Worm (Caenorhabditis elegans) whole organism, L1 larva: ENCODE results near the gene ech-9.
A peak's percentile ranks its signal among the peaks of the same experiment; 100 is the strongest.

Source experiments
- C16A3.4 ChIP-seq: fragments of 150-350 bp; optimal IDR thresholded peaks from 2 replicates; lab custom pipeline; 2014; ENCODE audit warnings: missing biosample characterization, missing genetic modification characterization
- C34B4.2 ChIP-seq: sonication (generic microtip); optimal IDR thresholded peaks from 2 replicates; lab custom pipeline; 2017; ENCODE audit warnings: mild to moderate bottlenecking, missing genetic modification characterization, missing compliant biosample characterization
- aha-1 ChIP-seq: fragments of 150-350 bp; optimal IDR thresholded peaks from 2 replicates; lab custom pipeline; 2014; ENCODE audit warnings: missing biosample characterization, missing genetic modification characterization
- ama-1 ChIP-seq: fragments of 150-350 bp; optimal IDR thresholded peaks from 2 replicates; lab custom pipeline; 2014
- ceh-63 ChIP-seq: fragments of 200-800 bp; sonication (Bioruptor generic); optimal IDR thresholded peaks from 2 replicates; lab custom pipeline; 2018; ENCODE audit warnings: mild to moderate bottlenecking, missing genetic modification characterization, missing compliant biosample characterization
- ceh-8 ChIP-seq: fragments of 200-800 bp; sonication (Bioruptor generic); optimal IDR thresholded peaks from 2 replicates; lab custom pipeline; 2018; ENCODE audit warnings: mild to moderate bottlenecking, missing genetic modification characterization, moderate library complexity, missing compliant biosample characterization
- ceh-82 ChIP-seq, 3 experiments: fragments of 150-350 bp in 1 of 3; sonication (generic microtip) in 2 of 3; optimal IDR thresholded peaks; 2 replicates each; lab custom pipeline; 2014 to 2017; ENCODE audit warnings: missing biosample characterization in 3 of 3, missing genetic modification characterization in 3 of 3
- ceh-88 ChIP-seq: fragments of 200-800 bp; sonication (Bioruptor generic); IDR thresholded peaks from 2 replicates; pipeline ENCODE4 v1.3.6; 2022; ENCODE audit warnings: missing genetic modification characterization, missing compliant biosample characterization
- ceh-90 ChIP-seq: sonication (generic microtip); optimal IDR thresholded peaks from 2 replicates; lab custom pipeline; 2016; ENCODE audit warnings: missing genetic modification characterization, missing compliant biosample characterization
- dpl-1 ChIP-seq, 3 experiments: fragments of 150-350 bp in 2 of 3; sonication (generic microtip) in 1 of 3; optimal IDR thresholded peaks; 2 replicates each; lab custom pipeline; 2014 to 2017; ENCODE audit warnings: missing biosample characterization in 3 of 3, missing genetic modification characterization in 3 of 3, missing genetic modification reagents in 3 of 3
- efl-1 ChIP-seq, 4 experiments: fragments of 150-350 bp; optimal IDR thresholded peaks in 3 of 4; peaks in 1 of 4; 1 replicate in 1 of 4; 2 replicates in 3 of 4; lab custom pipeline; 2014; ENCODE audit warnings: missing biosample characterization in 2 of 4, missing genetic modification characterization in 2 of 4, missing genetic modification reagents in 2 of 4
- irx-1 ChIP-seq: sonication (generic microtip); optimal IDR thresholded peaks from 2 replicates; lab custom pipeline; 2016; ENCODE audit warnings: missing genetic modification characterization, missing compliant biosample characterization
- jun-1 ChIP-seq: fragments of 150-350 bp; optimal IDR thresholded peaks from 2 replicates; lab custom pipeline; 2014; ENCODE audit warnings: missing biosample characterization, missing genetic modification reagents, missing genetic modification characterization
- lin-15B ChIP-seq: fragments of 150-350 bp; sonication (generic microtip); optimal IDR thresholded peaks from 3 replicates; lab custom pipeline; 2014; ENCODE audit warnings: missing biosample characterization, missing genetic modification characterization
- lin-35 ChIP-seq, 2 experiments: fragments of 150-350 bp; optimal IDR thresholded peaks; 2 replicates each; lab custom pipeline; 2014; ENCODE audit warnings: missing biosample characterization in 2 of 2, missing genetic modification characterization in 2 of 2, missing genetic modification reagents in 2 of 2
- lsy-2 ChIP-seq, 2 experiments: fragments of 150-350 bp; optimal IDR thresholded peaks; 2 replicates each; lab custom pipeline; 2014; ENCODE audit warnings: missing biosample characterization in 2 of 2, missing genetic modification characterization in 2 of 2
- mdl-1 ChIP-seq, 2 experiments: fragments of 150-350 bp; optimal IDR thresholded peaks; 2 replicates each; lab custom pipeline; 2014 to 2017; ENCODE audit warnings: missing biosample characterization in 2 of 2, missing genetic modification characterization in 2 of 2, inconsistent platforms in 1 of 2
- mep-1 ChIP-seq: fragments of 150-350 bp; optimal IDR thresholded peaks from 2 replicates; lab custom pipeline; 2014; ENCODE audit warnings: missing biosample characterization, missing genetic modification characterization
- nhr-12 ChIP-seq: sonication (generic microtip); optimal IDR thresholded peaks from 2 replicates; lab custom pipeline; 2017; ENCODE audit warnings: missing biosample characterization, missing genetic modification characterization
- nhr-237 ChIP-seq: fragments of 150-350 bp; optimal IDR thresholded peaks from 2 replicates; lab custom pipeline; 2014; ENCODE audit warnings: missing biosample characterization, missing genetic modification characterization
- nhr-28 ChIP-seq: fragments of 150-350 bp; optimal IDR thresholded peaks from 2 replicates; lab custom pipeline; 2014; ENCODE audit warnings: missing biosample characterization, missing genetic modification characterization
- nhr-71 ChIP-seq: sonication (generic microtip); optimal IDR thresholded peaks from 2 replicates; lab custom pipeline; 2016; ENCODE audit warnings: mild to moderate bottlenecking, missing genetic modification characterization, moderate library complexity, missing compliant biosample characterization
- nhr-84 ChIP-seq: sonication (generic microtip); optimal IDR thresholded peaks from 2 replicates; lab custom pipeline; 2017; ENCODE audit warnings: missing biosample characterization, missing genetic modification characterization
- nhr-90 ChIP-seq: sonication (generic microtip); optimal IDR thresholded peaks from 2 replicates; lab custom pipeline; 2016; ENCODE audit warnings: mild to moderate bottlenecking, missing genetic modification characterization, missing compliant biosample characterization; ENCODE audit not compliant: poor library complexity
- pag-3 ChIP-seq: sonication (generic microtip); optimal IDR thresholded peaks from 2 replicates; lab custom pipeline; 2017; ENCODE audit warnings: missing genetic modification characterization, mild to moderate bottlenecking, missing compliant biosample characterization, antibody characterized with exemption, borderline replicate concordance; ENCODE audit not compliant: insufficient read depth
- rnt-1 ChIP-seq: sonication (generic microtip); optimal IDR thresholded peaks from 2 replicates; lab custom pipeline; 2016; ENCODE audit warnings: mild to moderate bottlenecking, missing genetic modification characterization, moderate library complexity, missing compliant biosample characterization
- snu-23 ChIP-seq: sonication (generic microtip); optimal IDR thresholded peaks from 2 replicates; lab custom pipeline; 2016; ENCODE audit warnings: missing genetic modification characterization, missing compliant biosample characterization
- sup-37 ChIP-seq: fragments of 200-800 bp; sonication (Bioruptor generic); optimal IDR thresholded peaks from 2 replicates; lab custom pipeline; 2018; ENCODE audit warnings: mild to moderate bottlenecking, missing genetic modification characterization, missing compliant biosample characterization
- tbx-2 ChIP-seq: sonication (generic microtip); optimal IDR thresholded peaks from 2 replicates; lab custom pipeline; 2016; ENCODE audit warnings: missing genetic modification characterization, missing compliant biosample characterization
- tlp-1 ChIP-seq: fragments of 150-350 bp; optimal IDR thresholded peaks from 2 replicates; lab custom pipeline; 2014; ENCODE audit warnings: missing biosample characterization, missing genetic modification characterization
- unc-130 ChIP-seq: fragments of 150-350 bp; optimal IDR thresholded peaks from 2 replicates; lab custom pipeline; 2017; ENCODE audit warnings: missing biosample characterization, missing genetic modification characterization, inconsistent platforms
- unc-62 ChIP-seq: fragments of 150-350 bp; optimal IDR thresholded peaks from 2 replicates; lab custom pipeline; 2014; ENCODE audit warnings: missing biosample characterization, missing genetic modification reagents, missing genetic modification characterization
- unc-86 ChIP-seq: sonication (generic microtip); optimal IDR thresholded peaks from 2 replicates; lab custom pipeline; 2016; ENCODE audit warnings: missing genetic modification characterization, missing compliant biosample characterization
- vab-15 ChIP-seq: sonication (generic microtip); optimal IDR thresholded peaks from 2 replicates; lab custom pipeline; 2017; ENCODE audit warnings: missing genotype, mild to moderate bottlenecking, missing genetic modification characterization, missing compliant biosample characterization
- zag-1 ChIP-seq: fragments of 150-350 bp; optimal IDR thresholded peaks from 2 replicates; lab custom pipeline; 2014; ENCODE audit warnings: missing biosample characterization, missing genetic modification characterization
- zip-4 ChIP-seq: fragments of 200-800 bp; sonication (Bioruptor generic); optimal IDR thresholded peaks from 2 replicates; lab custom pipeline; 2018; ENCODE audit warnings: mild to moderate bottlenecking, missing genetic modification characterization, moderate library complexity, missing compliant biosample characterization
- ztf-11 ChIP-seq, 2 experiments: sonication (generic microtip); optimal IDR thresholded peaks; 2 replicates each; lab custom pipeline; 2016 to 2017; ENCODE audit warnings: missing genetic modification characterization in 2 of 2, missing biosample characterization in 1 of 2, missing compliant biosample characterization in 1 of 2
- ztf-4 ChIP-seq: fragments of 150-350 bp; optimal IDR thresholded peaks from 2 replicates; lab custom pipeline; 2014; ENCODE audit warnings: missing biosample characterization, missing genetic modification characterization

The ech-9 gene

DNA sequence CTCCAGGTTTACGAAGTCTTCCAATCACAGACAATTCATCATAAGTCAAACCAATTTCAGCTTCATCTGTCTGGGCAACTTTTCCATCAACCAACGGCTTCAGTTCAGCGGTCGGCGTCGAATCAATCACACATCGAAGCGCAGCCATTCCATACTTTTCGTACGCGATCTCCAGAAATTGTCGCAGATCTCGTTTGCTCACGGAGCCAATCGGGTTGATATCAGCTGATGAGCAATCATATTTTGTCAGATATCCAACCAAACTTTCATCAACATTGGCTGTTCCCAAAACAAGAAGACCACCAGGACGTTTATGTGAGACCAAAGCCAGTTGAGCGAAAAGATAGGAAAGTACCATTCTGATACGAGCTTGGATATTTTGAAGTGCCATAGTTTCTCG lies 19.7 kb downstream of the ech-9 start:
- TF ChIP-seq nhr-71: no peak
- no peak for TF ChIP-seq nhr-237 (tag; lab: Kevin White, UChicago)
- no peak for TF ChIP-seq C16A3.4 (tag; lab: Kevin White, UChicago)

- TF ChIP-seq unc-86 (tag; lab: Kevin White, UChicago) (no peak), nhr-84 (tag; lab: Kevin White, UChicago) (no peak), vab-15 (tag; lab: Kevin White, UChicago) (no peak), ztf-11 (tag; optimal IDR thresholded peaks at IDR 0.05; lab: Kevin White, UChicago) (no peak), pag-3 (tag; lab: Kevin White, UChicago) (no peak), nhr-28 (tag; lab: Kevin White, UChicago) (no peak), irx-1 (tag; lab: Kevin White, UChicago) (no peak), lin-15B (tag; lab: Kevin White, UChicago) (no peak), nhr-12 (no peak), unc-62 (GFP tag; lab: Kevin White, UChicago) (no peak), tbx-2 (tag; lab: Kevin White, UChicago) (no peak), ama-1 (lab: Kevin White, UChicago) (no peak), aha-1 (tag; lab: Kevin White, UChicago) (no peak), jun-1 (tag; lab: Kevin White, UChicago) (no peak), ceh-88 (no peak), ceh-63 (GFP tag; lab: Kevin White, UChicago) (no peak), nhr-71 (no peak), ceh-8 (GFP tag; lab: Kevin White, UChicago) (no peak), lsy-2 (tag; optimal IDR thresholded peaks at IDR 0.05; lab: Kevin White, UChicago) (no peak), nhr-237 (tag; lab: Kevin White, UChicago) (no peak)
These were observed 20.3 kb downstream of the ech-9 start, which contains the start of gene abt-1 for ce11 chrIV:10214811-10215210. TSS of gene abt-1 (minus strand) at chrIV:10214911.

DNA sequence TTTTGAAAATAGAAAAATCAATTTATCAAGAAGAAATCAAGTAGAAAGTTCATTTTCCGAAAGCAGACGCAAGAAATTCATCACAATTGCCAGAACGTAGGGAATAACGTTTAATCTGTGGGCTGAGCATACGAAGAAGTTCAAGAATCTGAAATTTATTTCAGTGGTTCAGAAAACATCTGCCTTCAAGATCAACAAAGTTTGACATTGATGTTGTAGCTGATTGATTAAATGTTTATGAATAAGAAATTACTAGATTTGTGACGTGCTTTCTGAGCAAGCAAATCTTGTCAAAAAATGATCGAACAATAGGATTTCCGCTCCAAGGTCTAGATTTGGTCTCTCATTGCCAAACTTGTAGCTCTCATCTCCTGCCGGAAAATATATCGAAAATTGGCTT lies 28.9 kb downstream of the ech-9 start, which contains the start of gene K04D7.6:
Gene K04D7.6, minus strand, starts transcription at position 101 of the 400 bp plus-strand sequence.
- TF ChIP-seq ztf-4 (tag; lab: Kevin White, UChicago) (no peak), mdl-1 (tag; optimal IDR thresholded peaks at IDR 0.05; lab: Kevin White, UChicago) (no peak), snu-23 (GFP tag; lab: Kevin White, UChicago) (no peak), nhr-90 (no peak), C34B4.2 (tag; lab: Kevin White, UChicago) (no peak), nhr-28 (tag; lab: Kevin White, UChicago) (no peak), ceh-82 (tag; optimal IDR thresholded peaks at IDR 0.05; lab: Kevin White, UChicago) (no peak)

- TF ChIP-seq tlp-1 (tag; lab: Kevin White, UChicago) (no peak), sup-37 (GFP tag; lab: Kevin White, UChicago) (no peak), lin-15B (tag; lab: Kevin White, UChicago) (peak; percentile 29), lin-35 (GFP tag; optimal IDR thresholded peaks at IDR 0.05; lab: Kevin White, UChicago) (peak in 1 of 2 experiments; percentile 6), zip-4 (GFP tag; lab: Kevin White, UChicago) (no peak), efl-1 (optimal IDR thresholded peaks at IDR 0.05; lab: Kevin White, UChicago) (peak; percentile 29 to 40), efl-1 (GFP tag; optimal IDR thresholded peaks at IDR 0.05 in 1 of 2; lab: Kevin White, UChicago) (peak; percentile 57 to 91), C16A3.4 (tag; lab: Kevin White, UChicago) (peak; percentile 9), ceh-8 (GFP tag; lab: Kevin White, UChicago) (no peak), ceh-90 (tag; lab: Kevin White, UChicago) (no peak), rnt-1 (tag; lab: Kevin White, UChicago) (peak; percentile 6), dpl-1 (GFP tag; optimal IDR thresholded peaks at IDR 0.05; lab: Kevin White, UChicago) (peak in 2 of 3 experiments; percentile 37 to 65), unc-130 (tag; lab: Kevin White, UChicago) (no peak), zag-1 (tag; lab: Kevin White, UChicago) (no peak), unc-86 (tag; lab: Kevin White, UChicago) (no peak), mep-1 (tag; lab: Kevin White, UChicago) (peak; percentile 30)
These were observed 37.7 kb downstream of the ech-9 start, which contains the start of gene gon-4 for ce11 chrIV:10197317-10197867. TSS of gene gon-4 (plus strand) at chrIV:10197817.
